Worm (Caenorhabditis elegans): Measurements from ENCODE around the gene csn-4.

ce11 chrIV:1029939-1030338, 56.9 kb downstream of the csn-4 start, which contains the start of gene abhd-14:
- TF ChIP-seq nhr-11 (tag; optimal IDR thresholded peaks at IDR 0.05) (no peak), ceh-82 (tag; optimal IDR thresholded peaks at IDR 0.05) (no peak), lin-11 (tag; optimal IDR thresholded peaks at IDR 0.05) (no peak), nhr-12 (tag; optimal IDR thresholded peaks at IDR 0.05) (no peak), ama-1 (optimal IDR thresholded peaks at IDR 0.05) (no peak), snpc-4 (tag; optimal IDR thresholded peaks at IDR 0.05) (no peak), lsy-2 (tag; optimal IDR thresholded peaks at IDR 0.05) (no peak), sem-4 (tag; optimal IDR thresholded peaks at IDR 0.05) (no peak)
